Worm (Caenorhabditis elegans) whole organism, L3 larva: ENCODE data around the gene dph-7.

Experiments used
- R02D3.7 ChIP-seq: fragments of 150-350 bp; optimal IDR thresholded peaks from 2 replicates; lab custom pipeline; 2014; ENCODE audit warnings: missing biosample characterization, missing genetic modification characterization
- ZK546.5 ChIP-seq: sonication (generic microtip); optimal IDR thresholded peaks from 2 replicates; lab custom pipeline; 2017; ENCODE audit warnings: missing biosample characterization, missing genetic modification characterization
- aly-2 ChIP-seq: fragments of 150-350 bp; optimal IDR thresholded peaks from 2 replicates; lab custom pipeline; 2014; ENCODE audit warnings: missing biosample characterization, missing genetic modification characterization
- ama-1 ChIP-seq: fragments of 150-350 bp; optimal IDR thresholded peaks from 2 replicates; lab custom pipeline; 2018
- ceh-16 ChIP-seq: sonication (generic microtip); optimal IDR thresholded peaks from 2 replicates; lab custom pipeline; 2017; ENCODE audit warnings: missing biosample characterization, missing genetic modification characterization
- ceh-28 ChIP-seq: fragments of 150-350 bp; optimal IDR thresholded peaks from 2 replicates; lab custom pipeline; 2014; ENCODE audit warnings: missing biosample characterization, missing genetic modification reagents, missing genetic modification characterization
- ceh-82 ChIP-seq: fragments of 150-350 bp; optimal IDR thresholded peaks from 2 replicates; lab custom pipeline; 2014; ENCODE audit warnings: missing biosample characterization, missing genetic modification characterization
- ceh-9 ChIP-seq: sonication (generic microtip); optimal IDR thresholded peaks from 2 replicates; lab custom pipeline; 2018; ENCODE audit warnings: missing biosample characterization, missing genetic modification characterization
- daf-12 ChIP-seq: fragments of 150-350 bp; optimal IDR thresholded peaks from 2 replicates; lab custom pipeline; 2014; ENCODE audit warnings: missing biosample characterization, missing genetic modification reagents, missing genetic modification characterization
- egl-27 ChIP-seq: sonication (generic microtip); optimal IDR thresholded peaks from 4 replicates; lab custom pipeline; 2017; ENCODE audit warnings: missing biosample characterization, missing genetic modification reagents, missing genetic modification characterization
- egl-5 ChIP-seq: fragments of 150-350 bp; optimal IDR thresholded peaks from 2 replicates; lab custom pipeline; 2017; ENCODE audit warnings: missing biosample characterization, missing genetic modification reagents, missing genetic modification characterization, inconsistent platforms
- elt-1 ChIP-seq: fragments of 150-350 bp; optimal IDR thresholded peaks from 2 replicates; lab custom pipeline; 2014; ENCODE audit warnings: missing biosample characterization, missing genetic modification characterization
- elt-3 ChIP-seq, 3 experiments: fragments of 150-350 bp in 1 of 3; sonication (generic microtip) in 2 of 3; optimal IDR thresholded peaks; 2 replicates in 2 of 3; 4 replicates in 1 of 3; lab custom pipeline; 2014 to 2017; ENCODE audit warnings: missing biosample characterization in 3 of 3, missing genetic modification characterization in 3 of 3
- eor-1 ChIP-seq, 2 experiments: fragments of 150-350 bp; optimal IDR thresholded peaks; 2 replicates each; lab custom pipeline; 2014 to 2018; ENCODE audit warnings: missing biosample characterization in 2 of 2, missing genetic modification characterization in 2 of 2
- fkh-10 ChIP-seq: sonication (generic microtip); optimal IDR thresholded peaks from 2 replicates; lab custom pipeline; 2017; ENCODE audit warnings: missing biosample characterization, missing genetic modification reagents, missing genetic modification characterization
- fkh-2 ChIP-seq: fragments of 150-350 bp; optimal IDR thresholded peaks from 2 replicates; lab custom pipeline; 2014; ENCODE audit warnings: missing biosample characterization, missing genetic modification reagents, missing genetic modification characterization
- fos-1 ChIP-seq: fragments of 150-350 bp; optimal IDR thresholded peaks from 2 replicates; lab custom pipeline; 2014; ENCODE audit warnings: missing biosample characterization, missing genetic modification characterization
- hmg-11 ChIP-seq: sonication (generic microtip); optimal IDR thresholded peaks from 2 replicates; lab custom pipeline; 2016; ENCODE audit warnings: missing genetic modification characterization, missing compliant biosample characterization
- jun-1 ChIP-seq: fragments of 150-350 bp; optimal IDR thresholded peaks from 2 replicates; lab custom pipeline; 2014; ENCODE audit warnings: missing biosample characterization, missing genetic modification reagents, missing genetic modification characterization
- lin-15B ChIP-seq: fragments of 150-350 bp; optimal IDR thresholded peaks from 2 replicates; lab custom pipeline; 2014; ENCODE audit warnings: missing biosample characterization, missing genetic modification characterization
- lin-39 ChIP-seq: fragments of 150-350 bp; optimal IDR thresholded peaks from 2 replicates; lab custom pipeline; 2018; ENCODE audit warnings: missing biosample characterization, missing genetic modification reagents, missing genetic modification characterization
- lsy-12 ChIP-seq: sonication (generic microtip); optimal IDR thresholded peaks from 2 replicates; lab custom pipeline; 2016; ENCODE audit warnings: mild to moderate bottlenecking, missing genetic modification characterization, missing compliant biosample characterization
- mdl-1 ChIP-seq: fragments of 150-350 bp; optimal IDR thresholded peaks from 2 replicates; lab custom pipeline; 2014; ENCODE audit warnings: missing biosample characterization, missing genetic modification characterization
- mml-1 ChIP-seq: fragments of 150-350 bp; sonication (generic microtip); optimal IDR thresholded peaks from 3 replicates; lab custom pipeline; 2014; ENCODE audit warnings: missing biosample characterization, missing genetic modification characterization
- nfya-1 ChIP-seq: sonication (generic microtip); optimal IDR thresholded peaks from 2 replicates; lab custom pipeline; 2017; ENCODE audit warnings: missing genetic modification characterization, mild to moderate bottlenecking, missing compliant biosample characterization, antibody characterized with exemption, moderate library complexity; ENCODE audit not compliant: insufficient read depth
- nhr-11 ChIP-seq: fragments of 150-350 bp; optimal IDR thresholded peaks from 2 replicates; lab custom pipeline; 2014; ENCODE audit warnings: missing biosample characterization, missing genetic modification characterization
- nhr-12 ChIP-seq: fragments of 150-350 bp; optimal IDR thresholded peaks from 2 replicates; lab custom pipeline; 2014; ENCODE audit warnings: missing biosample characterization, missing genetic modification characterization
- nhr-23 ChIP-seq: fragments of 150-350 bp; optimal IDR thresholded peaks from 2 replicates; lab custom pipeline; 2014; ENCODE audit warnings: missing biosample characterization, missing genetic modification reagents, missing genetic modification characterization
- nhr-237 ChIP-seq: fragments of 150-350 bp; optimal IDR thresholded peaks from 2 replicates; lab custom pipeline; 2014; ENCODE audit warnings: missing biosample characterization, missing genetic modification characterization
- nhr-25 ChIP-seq: sonication (generic microtip); optimal IDR thresholded peaks from 2 replicates; lab custom pipeline; 2017; ENCODE audit warnings: missing biosample characterization, missing genetic modification characterization
- nhr-28 ChIP-seq: fragments of 150-350 bp; optimal IDR thresholded peaks from 2 replicates; lab custom pipeline; 2014; ENCODE audit warnings: missing biosample characterization, missing genetic modification characterization
- nhr-43 ChIP-seq: sonication (generic microtip); optimal IDR thresholded peaks from 2 replicates; lab custom pipeline; 2016; ENCODE audit warnings: mild to moderate bottlenecking, missing genetic modification characterization, missing compliant biosample characterization; ENCODE audit not compliant: poor library complexity, severe bottlenecking
- nhr-67 ChIP-seq: fragments of 150-350 bp; optimal IDR thresholded peaks from 2 replicates; lab custom pipeline; 2014; ENCODE audit warnings: missing biosample characterization, missing genetic modification characterization
- nhr-76 ChIP-seq: fragments of 150-350 bp; sonication (generic microtip); optimal IDR thresholded peaks from 5 replicates; lab custom pipeline; 2014; ENCODE audit warnings: missing biosample characterization, missing genetic modification characterization
- nhr-77 ChIP-seq: fragments of 150-350 bp; optimal IDR thresholded peaks from 2 replicates; lab custom pipeline; 2014; ENCODE audit warnings: missing biosample characterization, missing genetic modification characterization
- pqm-1 ChIP-seq: fragments of 150-350 bp; optimal IDR thresholded peaks from 2 replicates; lab custom pipeline; 2017; ENCODE audit warnings: missing biosample characterization, missing genetic modification characterization, inconsistent platforms
- sea-2 ChIP-seq: fragments of 150-350 bp; sonication (generic microtip); optimal IDR thresholded peaks from 4 replicates; lab custom pipeline; 2014; ENCODE audit warnings: missing biosample characterization, missing genetic modification reagents, missing genetic modification characterization
- skn-1 ChIP-seq: fragments of 150-350 bp; optimal IDR thresholded peaks from 2 replicates; lab custom pipeline; 2014; ENCODE audit warnings: missing biosample characterization, missing genetic modification characterization
- snpc-4 ChIP-seq: fragments of 150-350 bp; optimal IDR thresholded peaks from 2 replicates; lab custom pipeline; 2014; ENCODE audit warnings: missing biosample characterization, missing genetic modification characterization
- tbx-2 ChIP-seq: sonication (generic microtip); optimal IDR thresholded peaks from 2 replicates; lab custom pipeline; 2016; ENCODE audit warnings: mild to moderate bottlenecking, missing genetic modification characterization, missing compliant biosample characterization
- unc-39 ChIP-seq: sonication (generic microtip); optimal IDR thresholded peaks from 4 replicates; lab custom pipeline; 2017; ENCODE audit warnings: missing biosample characterization, missing genetic modification characterization
- unc-62 ChIP-seq: fragments of 150-350 bp; sonication (generic microtip); optimal IDR thresholded peaks from 4 replicates; lab custom pipeline; 2014; ENCODE audit warnings: missing biosample characterization, missing genetic modification reagents, missing genetic modification characterization
- zag-1 ChIP-seq: fragments of 150-350 bp; optimal IDR thresholded peaks from 2 replicates; lab custom pipeline; 2014; ENCODE audit warnings: missing biosample characterization, missing genetic modification characterization
- ztf-11 ChIP-seq: fragments of 150-350 bp; optimal IDR thresholded peaks from 2 replicates; lab custom pipeline; 2014; ENCODE audit warnings: missing biosample characterization, missing genetic modification characterization
- ztf-4 ChIP-seq: fragments of 150-350 bp; optimal IDR thresholded peaks from 2 replicates; lab custom pipeline; 2014; ENCODE audit warnings: missing biosample characterization, missing genetic modification characterization

dph-7 gene

DNA sequence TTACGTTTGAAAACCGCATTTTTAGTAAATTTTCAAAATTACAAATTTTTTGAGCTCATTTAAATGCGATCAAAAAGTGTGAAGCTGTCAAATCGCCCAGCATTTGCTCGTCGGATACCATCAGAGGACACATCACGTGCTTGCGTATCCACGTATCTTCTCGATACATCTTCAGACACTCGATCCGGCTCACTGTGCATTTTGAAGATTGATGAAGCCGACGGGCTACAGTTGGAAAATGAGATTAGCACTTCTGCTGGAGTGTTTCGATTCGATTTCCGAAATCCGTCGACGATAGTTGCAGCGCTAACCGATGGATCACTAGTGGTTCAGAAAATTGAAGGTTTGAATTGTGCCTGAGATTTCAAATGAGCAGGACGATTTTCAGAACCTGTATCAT is at the start of gene dph-7:
TSS of gene dph-7 (plus strand) at position 53 of the 400 bp plus-strand sequence.
- TF ChIP-seq egl-27 (no peak), zag-1 (tag; lab: Kevin White, UChicago) (no peak), lin-15B (no peak), jun-1 (no peak), elt-1 (tag; lab: Kevin White, UChicago) (no peak)
- TF ChIP-seq, all 47 proteins: peak for 0

DNA sequence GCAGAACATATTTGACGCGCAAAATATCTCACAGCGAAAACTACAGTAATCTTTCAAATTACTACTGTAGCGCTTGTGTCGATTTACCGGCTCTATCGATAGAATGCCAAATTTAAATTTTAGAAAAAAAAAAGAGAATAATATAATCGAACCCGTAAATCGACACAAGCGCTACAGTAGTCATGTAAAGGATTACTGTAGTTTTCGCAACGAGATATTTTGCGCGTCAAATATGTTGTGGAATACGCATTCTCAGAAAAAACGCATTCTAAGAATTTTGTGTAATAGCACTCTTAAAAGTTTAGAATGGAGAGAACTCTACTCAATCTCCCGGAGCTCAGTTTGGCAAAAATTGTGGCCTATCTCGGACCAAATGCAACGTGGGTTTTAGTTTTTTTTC is 49.4 kb upstream of the dph-7 start, which contains the start of gene F56A8.5:
TSS of gene F56A8.5 (plus strand) at position 301 of the 400 bp plus-strand sequence.
- TF ChIP-seq R02D3.7, result no peak
- no peak for TF ChIP-seq nhr-43 (tag; lab: Kevin White, UChicago)
- TF ChIP-seq ceh-28, result no peak
- TF ChIP-seq aly-2 (tag; lab: Kevin White, UChicago), result no peak
- no peak for TF ChIP-seq fos-1 (tag; lab: Kevin White, UChicago)
- TF ChIP-seq nhr-28 (tag; lab: Kevin White, UChicago), result no peak
- no peak for TF ChIP-seq hmg-11 (tag; lab: Kevin White, UChicago)
- no peak for TF ChIP-seq unc-39 (tag; lab: Kevin White, UChicago)
- TF ChIP-seq tbx-2 (tag; lab: Kevin White, UChicago), result no peak
- TF ChIP-seq ceh-9 (tag; lab: Kevin White, UChicago), result no peak
- TF ChIP-seq ztf-11 (tag; lab: Kevin White, UChicago), result no peak

DNA sequence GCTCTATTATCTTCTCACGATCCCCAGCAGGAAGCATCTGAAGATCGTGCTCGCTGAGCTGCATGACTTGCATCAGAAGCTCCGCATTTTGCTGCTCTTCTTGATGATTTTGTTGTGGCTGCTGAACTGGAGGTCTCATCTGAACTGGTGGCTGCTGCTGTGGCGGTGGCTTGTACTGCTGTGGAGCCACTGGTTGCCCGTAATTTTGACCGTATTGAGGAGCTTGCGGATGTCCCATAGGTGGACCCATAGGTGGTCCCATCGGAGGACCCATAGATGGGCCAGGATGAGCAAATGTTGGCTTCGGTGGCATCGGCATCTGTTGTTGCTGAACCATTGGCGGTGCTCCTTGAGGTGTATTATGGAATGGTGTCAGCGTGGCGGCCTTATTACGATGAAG is 47.9 kb upstream of the dph-7 start:
- TF ChIP-seq sea-2 (GFP tag; lab: Kevin White, UChicago) (no peak), egl-5 (tag; lab: Kevin White, UChicago) (no peak), fkh-2 (tag; lab: Kevin White, UChicago) (no peak), ama-1 (lab: Kevin White, UChicago) (no peak), nhr-28 (tag; lab: Kevin White, UChicago) (no peak), ceh-28 (no peak), hmg-11 (tag; lab: Kevin White, UChicago) (no peak), nhr-23 (no peak), ceh-16 (tag; lab: Kevin White, UChicago) (no peak), daf-12 (tag; lab: Kevin White, UChicago) (no peak), ZK546.5 (tag; lab: Kevin White, UChicago) (no peak), nhr-12 (tag; lab: Kevin White, UChicago) (no peak), ztf-11 (tag; lab: Kevin White, UChicago) (no peak)

DNA sequence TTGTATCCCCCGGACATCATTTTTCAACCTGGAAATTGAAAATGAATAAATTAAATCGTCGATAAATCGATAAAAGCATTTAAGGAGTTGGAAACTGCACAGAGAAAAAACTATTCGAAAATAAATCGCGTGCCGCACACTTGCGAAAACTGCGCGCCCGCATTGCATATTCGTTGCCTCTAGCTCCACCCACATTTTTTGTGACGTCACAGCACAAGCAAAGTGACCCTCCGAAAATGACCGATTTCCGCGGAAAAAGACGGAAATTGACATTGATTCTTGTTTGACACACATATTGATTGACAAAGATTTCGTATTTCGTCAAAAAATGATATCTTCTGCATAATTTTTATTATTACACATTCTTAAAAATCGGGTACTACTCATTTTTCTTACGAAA is 46.1 kb upstream of the dph-7 start, which contains the start of gene cpf-2:
TSS of gene cpf-2 (minus strand) at position 28 of the 400 bp plus-strand sequence.
- TF ChIP-seq nhr-76 (no peak), nhr-237 (no peak), ceh-82 (peak; percentile 39), ceh-16 (tag; lab: Kevin White, UChicago) (no peak), elt-1 (tag; lab: Kevin White, UChicago) (no peak), fos-1 (tag; lab: Kevin White, UChicago) (no peak), ama-1 (lab: Kevin White, UChicago) (no peak), nhr-77 (tag; lab: Kevin White, UChicago) (no peak), egl-27 (no peak), unc-62 (no peak), nhr-23 (peak; percentile 62), ztf-11 (tag; lab: Kevin White, UChicago) (no peak), lsy-12 (tag; lab: Kevin White, UChicago) (peak; percentile 50), daf-12 (tag; lab: Kevin White, UChicago) (no peak), pqm-1 (tag; lab: Kevin White, UChicago) (no peak), ztf-4 (tag; lab: Kevin White, UChicago) (no peak), ceh-9 (tag; lab: Kevin White, UChicago) (no peak), egl-5 (tag; lab: Kevin White, UChicago) (no peak), snpc-4 (peak; percentile 17), fkh-2 (tag; lab: Kevin White, UChicago) (no peak), skn-1 (tag; lab: Kevin White, UChicago) (no peak), ZK546.5 (tag; lab: Kevin White, UChicago) (no peak), nhr-43 (tag; lab: Kevin White, UChicago) (peak; percentile 79), hmg-11 (tag; lab: Kevin White, UChicago) (peak; percentile 96), nhr-28 (tag; lab: Kevin White, UChicago) (no peak), zag-1 (tag; lab: Kevin White, UChicago) (no peak), mdl-1 (tag; lab: Kevin White, UChicago) (no peak), unc-39 (tag; lab: Kevin White, UChicago) (no peak), nfya-1 (tag; lab: Kevin White, UChicago) (peak; percentile 75), nhr-25 (tag; lab: Kevin White, UChicago) (peak; percentile 36), fkh-10 (no peak), nhr-12 (tag; lab: Kevin White, UChicago) (no peak), lin-39 (tag; lab: Kevin White, UChicago) (no peak), sea-2 (GFP tag; lab: Kevin White, UChicago) (no peak), mml-1 (no peak), lin-15B (peak; percentile 65), elt-3 (tag; optimal IDR thresholded peaks at IDR 0.05; lab: Kevin White, UChicago) (no peak), nhr-67 (tag; lab: Kevin White, UChicago) (no peak), tbx-2 (tag; lab: Kevin White, UChicago) (peak; percentile 66), nhr-11 (tag; lab: Kevin White, UChicago) (no peak), eor-1 (tag; optimal IDR thresholded peaks at IDR 0.05; lab: Kevin White, UChicago) (no peak)
